Worm (Caenorhabditis elegans): ENCODE data around the gene try-12.

DNA sequence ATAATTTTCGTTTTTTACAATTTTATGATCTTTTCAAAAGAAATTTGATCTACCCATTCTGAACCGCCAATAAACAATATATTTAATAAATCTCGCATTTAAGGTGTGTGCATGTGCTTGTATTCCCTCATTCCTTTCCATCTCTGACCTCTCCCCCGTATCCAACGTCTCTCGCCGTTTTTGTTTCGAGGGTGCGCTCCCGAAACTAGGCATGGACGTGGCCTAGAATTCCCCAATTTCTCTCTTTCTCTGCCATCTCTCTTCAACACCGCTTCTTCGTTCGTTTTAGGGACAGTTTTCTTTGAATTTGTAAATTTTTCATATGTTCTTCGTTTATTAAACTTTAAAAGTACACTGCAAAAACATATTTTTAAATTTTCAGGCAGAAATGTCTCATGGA lies 16.4 kb downstream of the try-12 start, which contains the start of gene F25E5.1:
- TF ChIP-seq rnt-1 (tag; optimal IDR thresholded peaks at IDR 0.05): peak; percentile 93
- TF ChIP-seq efl-1 (optimal IDR thresholded peaks at IDR 0.05): peak; percentile 79 to 81
- peak; percentile 73 to 93 for TF ChIP-seq efl-1 (GFP tag; optimal IDR thresholded peaks at IDR 0.05 in 1 of 2)
- no peak for TF ChIP-seq aly-2 (tag; optimal IDR thresholded peaks at IDR 0.05)
